Fruit fly (Drosophila melanogaster) whole organism, embryonic: ENCODE results near the gene CG15725.

Experiments
- BEAF-32 ChIP-seq: fragments of 200-800 bp; sonication (Bioruptor generic); optimal IDR thresholded peaks from 3 replicates; lab custom pipeline; 2017; ENCODE audit warnings: missing biosample characterization, missing genetic modification characterization, mild to moderate bottlenecking, moderate library complexity, missing genetic modification reagents
- BtbVII ChIP-seq: fragments of 200-800 bp; sonication (Bioruptor generic); optimal IDR thresholded peaks from 3 replicates; lab custom pipeline; 2017; ENCODE audit warnings: missing biosample characterization, mild to moderate bottlenecking, missing genetic modification characterization
- CG12155 ChIP-seq: fragments of 200-800 bp; sonication (Bioruptor generic); optimal IDR thresholded peaks from 3 replicates; lab custom pipeline; 2016; ENCODE audit warnings: missing biosample characterization, missing genetic modification characterization
- CG12769 ChIP-seq: fragments of 200-800 bp; sonication (Bioruptor generic); optimal IDR thresholded peaks from 2 replicates; lab custom pipeline; 2019; ENCODE audit warnings: missing biosample characterization, mild to moderate bottlenecking, missing genetic modification characterization, moderate library complexity
- CG13624 ChIP-seq: fragments of 200-800 bp; sonication (Bioruptor generic); optimal IDR thresholded peaks from 2 replicates; lab custom pipeline; 2016; ENCODE audit warnings: missing biosample characterization, missing genetic modification characterization
- CG17361 ChIP-seq: fragments of 200-800 bp; sonication (Bioruptor generic); IDR thresholded peaks from 3 replicates; pipeline ENCODE4 v1.3.6; 2022; ENCODE audit warnings: missing biosample characterization, missing genetic modification characterization
- CG1792 ChIP-seq: fragments of 200-800 bp; sonication (Bioruptor generic); optimal IDR thresholded peaks from 2 replicates; lab custom pipeline; 2016; ENCODE audit warnings: missing biosample characterization, missing genetic modification characterization
- CG18262 ChIP-seq: fragments of 200-800 bp; optimal IDR thresholded peaks from 3 replicates; lab custom pipeline; 2019; ENCODE audit warnings: missing biosample characterization, mild to moderate bottlenecking, missing genetic modification characterization, moderate library complexity
- CG2678 ChIP-seq: fragments of 200-800 bp; sonication (Bioruptor generic); optimal IDR thresholded peaks from 3 replicates; lab custom pipeline; 2019; ENCODE audit warnings: missing biosample characterization, mild to moderate bottlenecking, missing genetic modification characterization, moderate library complexity
- CG2875 ChIP-seq: fragments of 200-800 bp; sonication (Bioruptor generic); optimal IDR thresholded peaks from 2 replicates; lab custom pipeline; 2017; ENCODE audit warnings: missing biosample characterization, mild to moderate bottlenecking, missing genetic modification characterization, missing genetic modification reagents
- CG3065 ChIP-seq: fragments of 200-800 bp; sonication (Bioruptor generic); optimal IDR thresholded peaks from 2 replicates; lab custom pipeline; 2016; ENCODE audit warnings: missing biosample characterization, missing genetic modification characterization
- CG3163 ChIP-seq: fragments of 200-800 bp; sonication (Bioruptor generic); optimal IDR thresholded peaks from 3 replicates; lab custom pipeline; 2016; ENCODE audit warnings: missing biosample characterization, missing genetic modification characterization
- CG32532 ChIP-seq: fragments of 200-800 bp; sonication (Bioruptor generic); IDR thresholded peaks from 2 replicates; pipeline ENCODE4 v1.3.6; 2022; ENCODE audit warnings: missing biosample characterization, missing genetic modification characterization
- CG4730 ChIP-seq: fragments of 200-800 bp; sonication (Bioruptor generic); IDR thresholded peaks from 2 replicates; pipeline ENCODE4 v1.3.6; 2022; ENCODE audit warnings: missing biosample characterization, missing genetic modification characterization
- CG5245 ChIP-seq: fragments of 200-800 bp; sonication (Bioruptor generic); optimal IDR thresholded peaks from 3 replicates; lab custom pipeline; 2016; ENCODE audit warnings: missing biosample characterization, missing genetic modification characterization
- CG7987 ChIP-seq: fragments of 200-800 bp; sonication (Bioruptor generic); optimal IDR thresholded peaks from 2 replicates; lab custom pipeline; 2018; ENCODE audit warnings: missing biosample characterization, mild to moderate bottlenecking, missing genetic modification characterization, moderate library complexity
- CG8359 ChIP-seq: fragments of 200-800 bp; sonication (Bioruptor generic); optimal IDR thresholded peaks from 2 replicates; lab custom pipeline; 2017; ENCODE audit warnings: missing biosample characterization, mild to moderate bottlenecking, missing genetic modification characterization, borderline replicate concordance
- CG8944 ChIP-seq: fragments of 200-800 bp; sonication (Bioruptor generic); optimal IDR thresholded peaks from 3 replicates; lab custom pipeline; 2016; ENCODE audit warnings: missing biosample characterization, missing genetic modification characterization
- CG9797 ChIP-seq: fragments of 200-800 bp; sonication (Bioruptor generic); optimal IDR thresholded peaks from 3 replicates; lab custom pipeline; 2018; ENCODE audit warnings: missing biosample characterization, mild to moderate bottlenecking, missing genetic modification characterization
- CrebB ChIP-seq: fragments of 200-800 bp; sonication (Bioruptor generic); optimal IDR thresholded peaks from 3 replicates; lab custom pipeline; 2018; ENCODE audit warnings: missing biosample characterization, mild to moderate bottlenecking, missing genetic modification characterization
- E2f1 ChIP-seq: fragments of 200-800 bp; sonication (Bioruptor generic); IDR thresholded peaks from 2 replicates; pipeline ENCODE4 v1.3.6; 2022; ENCODE audit warnings: missing biosample characterization, missing genetic modification characterization
- HmgD ChIP-seq: fragments of 200-800 bp; sonication (Bioruptor generic); optimal IDR thresholded peaks from 3 replicates; lab custom pipeline; 2016; ENCODE audit warnings: missing biosample characterization, missing genetic modification characterization
- Hmr ChIP-seq: fragments of 200-800 bp; sonication (Bioruptor generic); optimal IDR thresholded peaks from 3 replicates; lab custom pipeline; 2017; ENCODE audit warnings: mild to moderate bottlenecking, missing biosample characterization, missing genetic modification reagents, missing genetic modification characterization
- Hr3 ChIP-seq: fragments of 200-800 bp; sonication (Bioruptor generic); optimal IDR thresholded peaks from 3 replicates; lab custom pipeline; 2016; ENCODE audit warnings: missing biosample characterization, missing genetic modification characterization
- Hr51 ChIP-seq, 2 experiments: fragments of 200-800 bp; sonication (Bioruptor generic); optimal IDR thresholded peaks; 2 replicates in 1 of 2; 3 replicates in 1 of 2; lab custom pipeline; 2016 to 2018; ENCODE audit warnings: missing biosample characterization in 2 of 2, missing genetic modification characterization in 2 of 2, mild to moderate bottlenecking in 1 of 2, moderate library complexity in 1 of 2
- Lhr ChIP-seq: fragments of 200-800 bp; sonication (Bioruptor generic); optimal IDR thresholded peaks from 3 replicates; lab custom pipeline; 2017; ENCODE audit warnings: mild to moderate bottlenecking, missing biosample characterization, missing genetic modification reagents, missing genetic modification characterization
- Lpt ChIP-seq: fragments of >200 bp; optimal IDR thresholded peaks from 2 replicates; lab custom pipeline; 2018; ENCODE audit warnings: missing biosample characterization, missing genetic modification characterization
- Mad ChIP-seq: fragments of 200-800 bp; sonication (Bioruptor generic); optimal IDR thresholded peaks from 2 replicates; lab custom pipeline; 2016; ENCODE audit warnings: missing biosample characterization, missing genetic modification characterization
- NK7.1 ChIP-seq: fragments of 200-800 bp; sonication (Bioruptor generic); optimal IDR thresholded peaks from 3 replicates; lab custom pipeline; 2016; ENCODE audit warnings: missing biosample characterization, missing genetic modification characterization
- Oli ChIP-seq: fragments of 200-800 bp; sonication (Bioruptor generic); optimal IDR thresholded peaks from 2 replicates; lab custom pipeline; 2018; ENCODE audit warnings: missing biosample characterization, mild to moderate bottlenecking, missing genetic modification characterization, moderate library complexity
- PHDP ChIP-seq: fragments of 200-800 bp; sonication (Bioruptor generic); optimal IDR thresholded peaks from 3 replicates; lab custom pipeline; 2018; ENCODE audit warnings: missing biosample characterization, mild to moderate bottlenecking, missing genetic modification characterization, moderate library complexity
- Poxn ChIP-seq: fragments of 200-800 bp; sonication (Bioruptor generic); IDR thresholded peaks from 2 replicates; pipeline ENCODE4 v1.3.6; 2022; ENCODE audit warnings: missing biosample characterization, missing genetic modification characterization
- Ptx1 ChIP-seq: fragments of 200-800 bp; sonication (Bioruptor generic); IDR thresholded peaks from 2 replicates; pipeline ENCODE4 v1.3.6; 2022; ENCODE audit warnings: missing biosample characterization, missing genetic modification characterization
- Sox102F ChIP-seq: fragments of 200-800 bp; sonication (Bioruptor generic); optimal IDR thresholded peaks from 2 replicates; lab custom pipeline; 2018; ENCODE audit warnings: missing biosample characterization, mild to moderate bottlenecking, missing genetic modification characterization, moderate library complexity
- Sry-β ChIP-seq: fragments of 200-800 bp; sonication (Bioruptor generic); optimal IDR thresholded peaks from 2 replicates; lab custom pipeline; 2018; ENCODE audit warnings: missing biosample characterization, mild to moderate bottlenecking, missing genetic modification characterization, moderate library complexity
- Xbp1 ChIP-seq: fragments of 200-800 bp; sonication (Bioruptor generic); optimal IDR thresholded peaks from 3 replicates; lab custom pipeline; 2016; ENCODE audit warnings: missing biosample characterization, mild to moderate bottlenecking, missing genetic modification characterization
- ab ChIP-seq: fragments of 200-800 bp; sonication (Bioruptor generic); optimal IDR thresholded peaks from 2 replicates; lab custom pipeline; 2016; ENCODE audit warnings: missing biosample characterization, missing genetic modification characterization
- bcd ChIP-seq: fragments of 200-800 bp; sonication (Bioruptor generic); optimal IDR thresholded peaks from 2 replicates; lab custom pipeline; 2017; ENCODE audit warnings: missing biosample characterization, mild to moderate bottlenecking, missing genetic modification characterization
- cwo ChIP-seq: fragments of 200-800 bp; sonication (Bioruptor generic); optimal IDR thresholded peaks from 3 replicates; lab custom pipeline; 2017; ENCODE audit warnings: missing biosample characterization, missing genetic modification characterization, mild to moderate bottlenecking, moderate library complexity, missing genetic modification reagents
- emc ChIP-seq: fragments of 200-800 bp; sonication (Bioruptor generic); optimal IDR thresholded peaks from 2 replicates; lab custom pipeline; 2016; ENCODE audit warnings: missing biosample characterization, missing genetic modification characterization
- gsb-n ChIP-seq: fragments of 200-800 bp; sonication (Bioruptor generic); optimal IDR thresholded peaks from 3 replicates; lab custom pipeline; 2018; ENCODE audit warnings: missing biosample characterization, mild to moderate bottlenecking, missing genetic modification characterization
- hkb ChIP-seq, 2 experiments: fragments of 200-800 bp in 1 of 2; fragments of >200 bp in 1 of 2; sonication (Bioruptor generic) in 1 of 2; IDR thresholded peaks in 1 of 2; optimal IDR thresholded peaks in 1 of 2; 2 replicates each; pipeline versions ENCODE4 v1.3.6 to Lab custom; 2017 to 2022; ENCODE audit warnings: missing biosample characterization in 1 of 2, missing genetic modification characterization in 1 of 2
- jing ChIP-seq: fragments of 200-800 bp; sonication (Bioruptor generic); optimal IDR thresholded peaks from 2 replicates; lab custom pipeline; 2018; ENCODE audit warnings: missing biosample characterization, mild to moderate bottlenecking, missing genetic modification characterization
- p53 ChIP-seq: fragments of 200-800 bp; sonication (Bioruptor generic); optimal IDR thresholded peaks from 2 replicates; lab custom pipeline; 2016; ENCODE audit warnings: missing biosample characterization, missing genetic modification characterization
- sens-2 ChIP-seq: fragments of 200-800 bp; sonication (Bioruptor generic); IDR thresholded peaks from 2 replicates; pipeline ENCODE4 v1.3.6; 2022; ENCODE audit warnings: missing biosample characterization, missing genetic modification characterization
- sqz ChIP-seq: fragments of 200-800 bp; sonication (Bioruptor generic); optimal IDR thresholded peaks from 3 replicates; lab custom pipeline; 2018; ENCODE audit warnings: missing biosample characterization, mild to moderate bottlenecking, missing genetic modification characterization
- tna ChIP-seq: fragments of 200-800 bp; sonication (Bioruptor generic); IDR thresholded peaks from 2 replicates; pipeline ENCODE4 v1.3.6; 2022; ENCODE audit warnings: missing biosample characterization, missing genetic modification characterization; ENCODE audit not compliant: partially characterized antibody
- trem ChIP-seq: fragments of 200-800 bp; optimal IDR thresholded peaks from 3 replicates; lab custom pipeline; 2019; ENCODE audit warnings: missing biosample characterization, mild to moderate bottlenecking, missing genetic modification characterization, moderate library complexity
- vvl ChIP-seq: fragments of 200-800 bp; sonication (Bioruptor generic); IDR thresholded peaks from 2 replicates; pipeline ENCODE4 v1.3.6; 2022; ENCODE audit warnings: missing biosample characterization, missing genetic modification characterization
- zen2 ChIP-seq: fragments of 200-800 bp; sonication (Bioruptor generic); IDR thresholded peaks from 3 replicates; pipeline ENCODE4 v1.3.6; 2022; ENCODE audit warnings: missing biosample characterization, missing genetic modification characterization; ENCODE audit not compliant: partially characterized antibody

CG15725 gene

dm6 chrX:12754348-12754733 is 48.7 kb downstream of the CG15725 start (continued):
- TF ChIP-seq HmgD (no peak), E2f1 (peak; percentile 97), vvl (GFP tag; lab: Robert Waterston, UW) (peak; percentile 97), CrebB (tag; lab: Kevin White, UChicago) (peak; percentile 82), PHDP (peak; percentile 92), CG8359 (GFP tag; lab: Kevin White, UChicago) (peak; percentile 66), p53 (GFP tag; lab: Kevin White, UChicago) (peak; percentile 23), sqz (GFP tag; lab: Kevin White, UChicago) (no peak), CG2875 (GFP tag; lab: Kevin White, UChicago) (peak; percentile 78), gsb-n (tag; lab: Kevin White, UChicago) (peak; percentile 53), Hr51 (GFP tag; optimal IDR thresholded peaks at IDR 0.05; lab: Kevin White, UChicago) (peak; percentile 71 to 89), Hmr (GFP tag; lab: Kevin White, UChicago) (peak; percentile 95), zen2 (GFP tag; lab: Robert Waterston, UW) (no peak), emc (GFP tag; lab: Kevin White, UChicago) (peak; percentile 80), CG12769 (peak; percentile 91), tna (no peak), Ptx1 (GFP tag; lab: Robert Waterston, UW) (peak; percentile 97), sens-2 (GFP tag; lab: Robert Waterston, UW) (peak; percentile 75), CG2678 (peak; percentile 95), Xbp1 (GFP tag; lab: Kevin White, UChicago) (peak; percentile 91), CG18262 (tag; lab: Kevin White, UChicago) (peak; percentile 84), Lhr (GFP tag; lab: Kevin White, UChicago) (peak; percentile 44), CG3065 (GFP tag; lab: Kevin White, UChicago) (peak; percentile 57), CG32532 (GFP tag; lab: Robert Waterston, UW) (peak; percentile 98), Sry-β (GFP tag; lab: Kevin White, UChicago) (no peak), ab (GFP tag; lab: Kevin White, UChicago) (peak; percentile 88), bcd (GFP tag; lab: Kevin White, UChicago) (peak; percentile 93), CG7987 (GFP tag; lab: Kevin White, UChicago) (no peak), CG17361 (GFP tag; lab: Robert Waterston, UW) (peak; percentile 85), Sox102F (GFP tag; lab: Kevin White, UChicago) (peak; percentile 91), CG12155 (peak; percentile 94), Hr3 (GFP tag; lab: Kevin White, UChicago) (peak; percentile 88), trem (tag; lab: Kevin White, UChicago) (peak; percentile 38), jing (GFP tag; lab: Kevin White, UChicago) (peak; percentile 82), NK7.1 (GFP tag; lab: Kevin White, UChicago) (peak; percentile 66), CG3163 (peak; percentile 33), BtbVII (GFP tag; lab: Kevin White, UChicago) (peak; percentile 87), cwo (GFP tag; lab: Kevin White, UChicago) (peak; percentile 83), CG4730 (peak; percentile 93), BEAF-32 (GFP tag; lab: Kevin White, UChicago) (peak; percentile 13), Lpt (GFP tag; lab: Kevin White, UChicago) (no peak), CG5245 (GFP tag; lab: Kevin White, UChicago) (peak; percentile 80), Poxn (GFP tag; lab: Robert Waterston, UW) (peak; percentile 93), CG13624 (GFP tag; lab: Kevin White, UChicago) (peak; percentile 89), CG9797 (GFP tag; lab: Kevin White, UChicago) (no peak), CG1792 (GFP tag; lab: Kevin White, UChicago) (peak; percentile 78), Oli (tag; lab: Kevin White, UChicago) (peak; percentile 92), hkb (optimal IDR thresholded peaks at IDR 0.05; lab: Kevin White, UChicago) (no peak), hkb (GFP tag; IDR thresholded peaks at IDR 0.05; lab: Robert Waterston, UW) (peak; percentile 95), Mad (peak; percentile 73), CG8944 (GFP tag; lab: Kevin White, UChicago) (peak; percentile 82)
